Worm (Caenorhabditis elegans) whole organism, mixed stage, embryonic: ENCODE results near the gene F11D11.21.

ENCODE experiments used
- M03D4.4 ChIP-seq: sonication (generic microtip); optimal IDR thresholded peaks from 2 replicates; lab custom pipeline; 2017; ENCODE audit warnings: mild to moderate bottlenecking, missing genetic modification characterization, missing compliant biosample characterization
- bed-3 ChIP-seq: fragments of 200-800 bp; sonication (Bioruptor generic); optimal IDR thresholded peaks from 3 replicates; lab custom pipeline; 2018; ENCODE audit warnings: mild to moderate bottlenecking, missing genetic modification characterization, moderate library complexity, missing compliant biosample characterization
- blmp-1 ChIP-seq: fragments of 150-350 bp; optimal IDR thresholded peaks from 2 replicates; lab custom pipeline; 2014; ENCODE audit warnings: missing biosample characterization, missing genetic modification characterization
- ceh-39 ChIP-seq: fragments of 150-350 bp; optimal IDR thresholded peaks from 2 replicates; lab custom pipeline; 2014; ENCODE audit warnings: missing biosample characterization, missing genetic modification characterization
- ceh-43 ChIP-seq: fragments of 200-800 bp; sonication (Bioruptor generic); optimal IDR thresholded peaks from 2 replicates; lab custom pipeline; 2018; ENCODE audit warnings: mild to moderate bottlenecking, missing genetic modification characterization, moderate library complexity, missing compliant biosample characterization
- ceh-83 ChIP-seq: fragments of 200-800 bp; sonication (Bioruptor generic); optimal IDR thresholded peaks from 2 replicates; lab custom pipeline; 2018; ENCODE audit warnings: mild to moderate bottlenecking, missing genetic modification characterization, missing compliant biosample characterization
- ces-1 ChIP-seq: fragments of 150-350 bp; optimal IDR thresholded peaks from 2 replicates; lab custom pipeline; 2014; ENCODE audit warnings: missing biosample characterization, missing genetic modification reagents, missing genetic modification characterization
- cnd-1 ChIP-seq: fragments of 200-800 bp; sonication (Bioruptor generic); optimal IDR thresholded peaks from 2 replicates; lab custom pipeline; 2018; ENCODE audit warnings: mild to moderate bottlenecking, missing genetic modification characterization, missing compliant biosample characterization
- drap-1 ChIP-seq: fragments of 200-800 bp; sonication (Bioruptor generic); optimal IDR thresholded peaks from 3 replicates; lab custom pipeline; 2018; ENCODE audit warnings: mild to moderate bottlenecking, missing genetic modification characterization, missing compliant biosample characterization
- elt-3 ChIP-seq: fragments of 150-350 bp; optimal IDR thresholded peaks from 2 replicates; lab custom pipeline; 2014; ENCODE audit warnings: missing biosample characterization, missing genetic modification characterization
- flh-1 ChIP-seq: fragments of 200-800 bp; sonication (Bioruptor generic); optimal IDR thresholded peaks from 2 replicates; lab custom pipeline; 2018; ENCODE audit warnings: mild to moderate bottlenecking, missing genetic modification characterization, moderate library complexity, missing compliant biosample characterization
- ham-2 ChIP-seq: fragments of 200-800 bp; sonication (Bioruptor generic); optimal IDR thresholded peaks from 2 replicates; lab custom pipeline; 2018; ENCODE audit warnings: mild to moderate bottlenecking, missing genetic modification characterization, missing compliant biosample characterization
- hlh-1 ChIP-seq: fragments of 150-350 bp; optimal IDR thresholded peaks from 2 replicates; lab custom pipeline; 2014; ENCODE audit warnings: missing biosample characterization, missing genetic modification reagents, missing genetic modification characterization
- lin-13 ChIP-seq: fragments of 150-350 bp; optimal IDR thresholded peaks from 2 replicates; lab custom pipeline; 2014; ENCODE audit warnings: missing biosample characterization, missing genetic modification characterization
- lin-32 ChIP-seq: fragments of 200-800 bp; sonication (Bioruptor generic); optimal IDR thresholded peaks from 2 replicates; lab custom pipeline; 2018; ENCODE audit warnings: mild to moderate bottlenecking, missing genetic modification characterization, missing compliant biosample characterization
- lsy-2 ChIP-seq: fragments of 150-350 bp; optimal IDR thresholded peaks from 2 replicates; lab custom pipeline; 2014; ENCODE audit warnings: missing biosample characterization, missing genetic modification characterization
- mab-5 ChIP-seq: fragments of 150-350 bp; optimal IDR thresholded peaks from 2 replicates; lab custom pipeline; 2014; ENCODE audit warnings: missing biosample characterization, missing genetic modification characterization
- mep-1 ChIP-seq: fragments of 150-350 bp; optimal IDR thresholded peaks from 2 replicates; lab custom pipeline; 2017; ENCODE audit warnings: missing biosample characterization, missing genetic modification reagents, missing genetic modification characterization, inconsistent platforms
- nhr-12 ChIP-seq: fragments of 150-350 bp; optimal IDR thresholded peaks from 2 replicates; lab custom pipeline; 2014; ENCODE audit warnings: missing biosample characterization, missing genetic modification characterization
- nhr-237 ChIP-seq: fragments of 150-350 bp; optimal IDR thresholded peaks from 2 replicates; lab custom pipeline; 2014; ENCODE audit warnings: missing biosample characterization, missing genetic modification characterization
- nhr-28 ChIP-seq: fragments of 150-350 bp; optimal IDR thresholded peaks from 2 replicates; lab custom pipeline; 2014; ENCODE audit warnings: missing biosample characterization, missing genetic modification characterization
- nhr-76 ChIP-seq: sonication (generic microtip); optimal IDR thresholded peaks from 2 replicates; lab custom pipeline; 2017; ENCODE audit warnings: missing biosample characterization, missing genetic modification characterization
- sem-2 ChIP-seq: fragments of 200-800 bp; sonication (Bioruptor generic); optimal IDR thresholded peaks from 2 replicates; lab custom pipeline; 2018; ENCODE audit warnings: mild to moderate bottlenecking, missing genetic modification characterization, missing compliant biosample characterization
- snpc-4 ChIP-seq: fragments of 150-350 bp; optimal IDR thresholded peaks from 2 replicates; lab custom pipeline; 2014; ENCODE audit warnings: missing biosample characterization, missing genetic modification characterization
- sptf-1 ChIP-seq: sonication (generic microtip); optimal IDR thresholded peaks from 2 replicates; lab custom pipeline; 2017; ENCODE audit warnings: mild to moderate bottlenecking, missing genetic modification characterization, moderate library complexity, missing compliant biosample characterization
- tbx-8 ChIP-seq: fragments of 200-800 bp; sonication (Bioruptor generic); optimal IDR thresholded peaks from 2 replicates; lab custom pipeline; 2018; ENCODE audit warnings: mild to moderate bottlenecking, missing genetic modification characterization, moderate library complexity, missing compliant biosample characterization
- unc-120 ChIP-seq: sonication (generic microtip); optimal IDR thresholded peaks from 2 replicates; lab custom pipeline; 2017; ENCODE audit warnings: missing genetic modification characterization, missing compliant biosample characterization; ENCODE audit not compliant: poor library complexity, severe bottlenecking
- unc-62 ChIP-seq: fragments of 150-350 bp; optimal IDR thresholded peaks from 2 replicates; lab custom pipeline; 2014; ENCODE audit warnings: missing biosample characterization, missing genetic modification reagents, missing genetic modification characterization
- zip-8 ChIP-seq: fragments of 150-350 bp; optimal IDR thresholded peaks from 2 replicates; lab custom pipeline; 2014; ENCODE audit warnings: missing biosample characterization, missing genetic modification characterization
- ztf-11 ChIP-seq: fragments of 150-350 bp; optimal IDR thresholded peaks from 2 replicates; lab custom pipeline; 2014; ENCODE audit warnings: missing biosample characterization, missing genetic modification characterization

F11D11.21 gene

DNA sequence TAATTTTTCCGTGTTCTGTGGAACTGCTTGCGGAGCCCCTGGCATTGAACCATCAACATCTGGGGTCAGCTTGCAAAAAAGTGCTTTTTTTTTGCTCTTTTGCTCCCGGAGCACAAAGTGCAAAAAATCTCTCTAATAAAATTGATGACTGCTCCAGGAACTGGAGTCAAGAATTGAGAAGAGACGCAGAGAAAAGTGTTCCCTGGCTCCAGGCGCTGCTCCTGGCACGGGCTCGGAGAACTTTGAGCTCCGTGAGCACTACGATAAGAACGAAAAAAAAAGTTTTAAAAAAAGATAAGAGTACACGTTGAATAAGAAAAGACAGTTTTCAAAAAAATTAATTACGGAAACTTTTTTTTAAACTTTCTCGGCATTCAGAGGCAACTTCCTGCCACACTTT is 32.4 kb upstream of the F11D11.21 start:
- no peak for TF ChIP-seq nhr-28 (tag; lab: Kevin White, UChicago)
- no peak for TF ChIP-seq zip-8 (tag; lab: Kevin White, UChicago)
- no peak for TF ChIP-seq flh-1 (GFP tag; lab: Kevin White, UChicago)
- TF ChIP-seq unc-62, result no peak
- no peak for TF ChIP-seq bed-3 (GFP tag; lab: Kevin White, UChicago)
- no peak for TF ChIP-seq sptf-1
- no peak for TF ChIP-seq snpc-4
- TF ChIP-seq unc-120, result no peak
- no peak for TF ChIP-seq ceh-43 (GFP tag; lab: Kevin White, UChicago)
- TF ChIP-seq hlh-1 (tag; lab: Kevin White, UChicago), result no peak
- TF ChIP-seq nhr-12, result no peak
- TF ChIP-seq drap-1 (GFP tag; lab: Kevin White, UChicago), result no peak
- no peak for TF ChIP-seq lin-13
- TF ChIP-seq lin-32, result no peak
- TF ChIP-seq nhr-76, result no peak

ce11 chrV:18780605-18781004 is 30.3 kb upstream of the F11D11.21 start:
- no peak for TF ChIP-seq nhr-237 (tag; lab: Kevin White, UChicago)
- TF ChIP-seq ceh-83, result no peak
- TF ChIP-seq ceh-43 (GFP tag; lab: Kevin White, UChicago), result no peak
- TF ChIP-seq ztf-11 (tag; lab: Kevin White, UChicago), result no peak
- TF ChIP-seq drap-1 (GFP tag; lab: Kevin White, UChicago), result no peak
- no peak for TF ChIP-seq blmp-1 (tag; lab: Kevin White, UChicago)
- TF ChIP-seq nhr-12, result no peak
- TF ChIP-seq hlh-1 (tag; lab: Kevin White, UChicago), result no peak
- no peak for TF ChIP-seq sptf-1
- no peak for TF ChIP-seq cnd-1 (tag; lab: Kevin White, UChicago)
- no peak for TF ChIP-seq nhr-76
- TF ChIP-seq mab-5, result no peak
- no peak for TF ChIP-seq mep-1 (tag; lab: Kevin White, UChicago)
- TF ChIP-seq zip-8 (tag; lab: Kevin White, UChicago), result no peak
- no peak for TF ChIP-seq ceh-39 (tag; lab: Kevin White, UChicago)
- no peak for TF ChIP-seq ces-1 (GFP tag; lab: Kevin White, UChicago)
- no peak for TF ChIP-seq unc-120
- no peak for TF ChIP-seq flh-1 (GFP tag; lab: Kevin White, UChicago)

ce11 chrV:18776245-18776737 is 25.9 kb upstream of the F11D11.21 start, which contains the start of gene Y17D7B.4:
TSS of gene Y17D7B.4 (minus strand) at chrV:18776687.
- no peak for TF ChIP-seq M03D4.4

ce11 chrV:18772761-18773160 is 22.4 kb upstream of the F11D11.21 start, which contains the start of gene clec-257:
TSS of gene clec-257 (plus strand) at chrV:18773061.
- TF ChIP-seq elt-3 (tag; lab: Kevin White, UChicago) (no peak), zip-8 (tag; lab: Kevin White, UChicago) (no peak), M03D4.4 (no peak), lin-32 (no peak), nhr-28 (tag; lab: Kevin White, UChicago) (no peak), bed-3 (GFP tag; lab: Kevin White, UChicago) (no peak), cnd-1 (tag; lab: Kevin White, UChicago) (no peak), hlh-1 (tag; lab: Kevin White, UChicago) (no peak), ceh-39 (tag; lab: Kevin White, UChicago) (no peak), sptf-1 (no peak)

DNA sequence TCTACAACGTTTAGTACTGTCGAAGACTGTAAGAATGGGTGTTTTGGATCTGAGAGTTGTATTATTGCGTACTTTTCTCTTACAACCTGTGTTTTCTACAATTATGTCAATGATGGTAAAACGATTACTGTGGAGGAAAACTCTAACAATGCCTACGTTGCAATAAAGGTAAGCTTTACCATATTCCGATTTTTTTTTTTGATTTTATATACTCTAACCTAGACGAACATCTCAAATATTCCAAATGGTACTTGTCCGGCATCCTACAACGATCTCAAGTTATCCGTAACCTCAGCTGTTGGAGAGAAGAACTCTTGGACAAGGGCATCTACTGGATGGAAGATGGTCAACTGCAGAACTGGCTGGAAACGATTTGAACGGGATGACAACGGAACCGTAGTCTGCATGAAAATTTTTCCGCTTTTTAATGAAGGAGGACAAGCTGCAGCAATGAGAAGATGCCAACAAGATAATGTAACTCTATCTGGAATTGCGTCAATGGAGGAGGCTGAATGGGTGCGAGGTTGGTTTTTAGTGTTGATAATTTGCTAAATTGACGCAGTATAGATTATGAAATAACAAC is 21.6 kb upstream of the F11D11.21 start:
- TF ChIP-seq tbx-8, result no peak
- no peak for TF ChIP-seq lsy-2
- TF ChIP-seq cnd-1 (tag; lab: Kevin White, UChicago), result no peak
- no peak for TF ChIP-seq ham-2 (GFP tag; lab: Kevin White, UChicago)
- TF ChIP-seq ceh-83, result no peak
- TF ChIP-seq blmp-1 (tag; lab: Kevin White, UChicago), result no peak
- TF ChIP-seq ztf-11 (tag; lab: Kevin White, UChicago), result no peak
- no peak for TF ChIP-seq mep-1 (tag; lab: Kevin White, UChicago)
- TF ChIP-seq sem-2 (GFP tag; lab: Kevin White, UChicago), result no peak
- no peak for TF ChIP-seq nhr-12
